Fruit fly (Drosophila melanogaster): ENCODE data around the gene mop.

mop gene

DNA sequence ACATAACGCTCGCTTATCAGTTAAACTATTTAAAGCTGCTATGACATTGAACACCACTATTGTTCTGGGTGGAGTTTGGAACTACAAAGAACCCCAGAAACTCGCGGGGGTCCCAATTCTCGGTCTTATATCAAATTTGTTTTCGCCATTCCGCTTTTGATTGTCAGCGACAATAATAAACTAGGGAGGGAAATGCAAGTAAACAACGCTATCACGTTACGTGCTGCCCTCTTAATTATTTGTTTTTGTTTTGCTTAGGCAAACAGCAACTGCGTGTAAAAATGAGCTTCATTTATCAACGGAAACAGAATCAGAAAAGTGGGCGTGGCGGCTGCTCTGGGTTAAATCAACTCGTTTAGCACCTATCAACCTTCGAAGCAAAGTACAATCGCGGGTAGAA is 4.3 kb upstream of the mop start:
- TF ChIP-seq rgr (GFP tag; optimal IDR thresholded peaks at IDR 0.05) (peak; percentile 29), OdsH (GFP tag; optimal IDR thresholded peaks at IDR 0.05) (no peak)

DNA sequence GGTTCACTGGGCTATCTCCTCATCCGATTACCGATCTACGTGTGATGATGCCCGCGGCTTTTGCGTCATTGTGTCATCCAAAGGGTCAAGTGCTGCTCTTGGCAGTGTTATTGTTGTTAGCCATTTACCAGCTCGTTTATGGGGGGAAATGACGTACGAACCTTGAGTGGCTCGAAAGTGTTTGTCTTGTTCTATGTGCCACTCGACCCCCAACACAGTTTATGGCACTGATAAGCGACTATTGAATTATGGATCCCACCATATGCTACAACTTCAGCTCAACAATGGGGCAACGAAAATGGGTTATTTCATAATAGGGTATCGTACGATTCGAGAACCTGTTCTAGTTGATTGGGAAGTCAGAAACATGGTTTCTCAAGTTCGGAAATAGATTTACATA is 3.4 kb upstream of the mop start:
- TF ChIP-seq Mio (GFP tag; optimal IDR thresholded peaks at IDR 0.05) (no peak), Jra (GFP tag; optimal IDR thresholded peaks at IDR 0.05) (no peak), Myc (optimal IDR thresholded peaks at IDR 0.05) (no peak), dsf (GFP tag; optimal IDR thresholded peaks at IDR 0.05; ENCODE audit: borderline replicate concordance) (no peak), jim (GFP tag; optimal IDR thresholded peaks at IDR 0.05) (no peak), ey (GFP tag; optimal IDR thresholded peaks at IDR 0.05) (no peak), tai (GFP tag; optimal IDR thresholded peaks at IDR 0.05) (no peak), dl (GFP tag; optimal IDR thresholded peaks at IDR 0.05; ENCODE audit: insufficient read depth in 1 of 2, partially characterized antibody in 2 of 2) (no peak), Rel (GFP tag; optimal IDR thresholded peaks at IDR 0.05) (no peak), Rel (tag; optimal IDR thresholded peaks at IDR 0.05) (no peak), Sp1 (GFP tag; optimal IDR thresholded peaks at IDR 0.05) (no peak), GATAd (GFP tag; optimal IDR thresholded peaks at IDR 0.05) (no peak), rgr (GFP tag; optimal IDR thresholded peaks at IDR 0.05) (no peak), CrebA (GFP tag; optimal IDR thresholded peaks at IDR 0.05; ENCODE audit: borderline replicate concordance) (no peak), fru (GFP tag; optimal IDR thresholded peaks at IDR 0.05) (no peak), OdsH (GFP tag; optimal IDR thresholded peaks at IDR 0.05) (no peak), CG32264 (GFP tag; optimal IDR thresholded peaks at IDR 0.05) (no peak), psq (GFP tag; optimal IDR thresholded peaks at IDR 0.05) (no peak)

DNA sequence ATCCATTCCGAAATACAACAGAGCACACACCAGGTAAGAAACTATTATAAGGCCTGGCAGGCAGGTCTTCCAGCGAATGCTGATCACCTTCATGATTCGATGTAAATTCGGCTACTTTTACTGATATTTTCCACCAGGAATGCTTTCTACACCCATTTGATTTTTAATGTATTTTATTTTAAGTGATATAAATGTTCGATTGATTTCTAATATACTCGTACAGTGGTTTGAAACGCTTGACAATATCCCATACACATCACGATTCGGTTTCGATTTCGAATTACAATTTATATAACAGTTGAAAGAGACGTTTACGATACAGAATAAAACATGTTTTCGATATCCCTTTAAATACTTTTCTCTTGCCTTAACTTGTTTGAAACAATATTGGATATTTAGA is 6.7 kb downstream of the mop start, which contains the start of gene Mgat4b:
Gene Mgat4b, minus strand, starts transcription at position 101 of the 400 bp plus-strand sequence.
- TF ChIP-seq CG9705 (GFP tag; optimal IDR thresholded peaks at IDR 0.05) (no peak), Dif (GFP tag; optimal IDR thresholded peaks at IDR 0.05; ENCODE audit: partially characterized antibody) (no peak), HLH106 (tag; optimal IDR thresholded peaks at IDR 0.05) (no peak), Jra (GFP tag; optimal IDR thresholded peaks at IDR 0.05) (no peak), usp (GFP tag; optimal IDR thresholded peaks at IDR 0.05) (no peak), sage (GFP tag; optimal IDR thresholded peaks at IDR 0.05) (no peak), N (GFP tag; optimal IDR thresholded peaks at IDR 0.05) (no peak), GATAd (GFP tag; optimal IDR thresholded peaks at IDR 0.05) (no peak), Myc (optimal IDR thresholded peaks at IDR 0.05) (no peak), br (GFP tag; optimal IDR thresholded peaks at IDR 0.05) (no peak), h (GFP tag; optimal IDR thresholded peaks at IDR 0.05) (no peak), Dfd (GFP tag; optimal IDR thresholded peaks at IDR 0.05) (no peak), Hr83 (GFP tag; optimal IDR thresholded peaks at IDR 0.05; ENCODE audit: poor library complexity, severe bottlenecking) (no peak), Rel (GFP tag; optimal IDR thresholded peaks at IDR 0.05) (no peak), Rel (tag; optimal IDR thresholded peaks at IDR 0.05) (no peak), dsf (GFP tag; optimal IDR thresholded peaks at IDR 0.05; ENCODE audit: borderline replicate concordance) (no peak), rgr (GFP tag; optimal IDR thresholded peaks at IDR 0.05) (no peak)

DNA sequence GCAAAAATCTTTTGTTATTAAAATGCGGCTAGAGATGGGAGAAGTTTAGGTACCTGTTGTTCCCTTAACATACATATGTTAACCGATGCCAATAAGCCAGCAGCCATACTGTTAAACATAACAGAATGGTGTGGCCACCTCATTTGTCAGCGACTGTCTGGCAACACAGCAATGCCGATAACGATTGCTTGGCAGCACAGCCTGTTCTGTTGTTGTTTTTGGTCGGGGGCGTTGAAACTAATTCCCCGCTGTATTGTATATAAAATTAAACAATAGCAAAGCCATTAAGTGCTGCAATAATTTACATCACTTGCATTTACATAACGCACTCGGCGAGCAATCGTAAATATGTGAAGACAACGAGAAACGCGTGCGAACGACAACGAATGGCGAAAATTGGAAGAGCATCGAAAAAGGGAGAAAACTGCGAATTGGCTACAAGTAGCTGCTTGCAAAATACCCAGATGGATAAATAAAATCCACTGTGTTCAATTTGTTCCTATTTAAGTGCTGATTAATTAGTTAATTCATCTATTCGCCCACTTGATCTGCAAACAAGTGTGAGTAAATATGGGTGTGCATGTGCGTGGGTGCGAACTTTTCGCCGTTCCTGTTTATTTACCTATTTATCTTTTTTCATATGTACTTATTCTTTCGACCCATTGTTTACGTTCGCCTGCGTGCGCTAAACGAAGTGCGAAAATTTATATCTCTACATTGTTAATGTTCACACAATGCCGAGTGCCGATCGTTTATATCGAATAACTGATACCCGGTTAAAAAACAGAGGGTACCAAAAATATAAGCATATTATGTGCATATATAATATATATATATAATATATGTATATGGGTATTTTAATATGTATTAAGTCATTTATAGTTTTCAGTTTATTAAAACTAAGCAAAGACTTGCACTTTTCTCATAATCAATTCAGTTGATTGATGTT is 13.8 kb downstream of the mop start, which contains the start of the genes Tsen34 and Mgat4a:
Gene Tsen34, minus strand, starts transcription at position 8 of the 949 bp plus-strand sequence.
Gene Mgat4a, plus strand, starts transcription at position 192 of the 949 bp plus-strand sequence.
- TF ChIP-seq Myc (optimal IDR thresholded peaks at IDR 0.05): no peak
- no peak for TF ChIP-seq lola (GFP tag; optimal IDR thresholded peaks at IDR 0.05)
- TF ChIP-seq CG9705 (GFP tag; optimal IDR thresholded peaks at IDR 0.05): peak; percentile 27
- TF ChIP-seq rgr (GFP tag; optimal IDR thresholded peaks at IDR 0.05): peak; percentile 51
- peak; percentile 31 for TF ChIP-seq ey (GFP tag; optimal IDR thresholded peaks at IDR 0.05)
- TF ChIP-seq woc (GFP tag; optimal IDR thresholded peaks at IDR 0.05): peak; percentile 9
- TF ChIP-seq Hnf4 (GFP tag; optimal IDR thresholded peaks at IDR 0.05): no peak
- peak; percentile 43 for TF ChIP-seq sv (GFP tag; optimal IDR thresholded peaks at IDR 0.05)
- peak in 1 of 2 experiments; percentile 50 for TF ChIP-seq foxo (GFP tag; optimal IDR thresholded peaks at IDR 0.05)
- peak; percentile 70 for TF ChIP-seq OdsH (GFP tag; optimal IDR thresholded peaks at IDR 0.05)
- peak; percentile 63 for TF ChIP-seq Jra (GFP tag; optimal IDR thresholded peaks at IDR 0.05)
- peak; percentile 59 for TF ChIP-seq br (GFP tag; optimal IDR thresholded peaks at IDR 0.05)
- peak; percentile 32 for TF ChIP-seq jim (GFP tag; optimal IDR thresholded peaks at IDR 0.05)
- peak; percentile 32 for TF ChIP-seq GATAd (GFP tag; optimal IDR thresholded peaks at IDR 0.05)
- TF ChIP-seq h (GFP tag; optimal IDR thresholded peaks at IDR 0.05): peak; percentile 79
- TF ChIP-seq Dfd (GFP tag; optimal IDR thresholded peaks at IDR 0.05): no peak
- peak; percentile 50 for TF ChIP-seq psq (GFP tag; optimal IDR thresholded peaks at IDR 0.05)
- TF ChIP-seq Rel (GFP tag; optimal IDR thresholded peaks at IDR 0.05): no peak
- TF ChIP-seq Rel (tag; optimal IDR thresholded peaks at IDR 0.05): peak; percentile 91
- TF ChIP-seq Hr83 (GFP tag; optimal IDR thresholded peaks at IDR 0.05; ENCODE audit: poor library complexity, severe bottlenecking): peak; percentile 66
- no peak for TF ChIP-seq N (GFP tag; optimal IDR thresholded peaks at IDR 0.05)

Data from whole organism, wandering third instar larva.